Worm (Caenorhabditis elegans) whole organism, dauer: ENCODE results near the gene C08H9.15.
"Not testable (repeated sequence)": the region's sequence is repeated elsewhere in the genome, so short reads cannot be mapped to it uniquely, and the experiment has no call there.

Experiments used
- unc-62 ChIP-seq: sonication (generic microtip); optimal IDR thresholded peaks from 2 replicates; lab custom pipeline; 2017; ENCODE audit warnings: missing biosample characterization, missing genetic modification reagents, missing genetic modification characterization

The C08H9.15 gene

DNA sequence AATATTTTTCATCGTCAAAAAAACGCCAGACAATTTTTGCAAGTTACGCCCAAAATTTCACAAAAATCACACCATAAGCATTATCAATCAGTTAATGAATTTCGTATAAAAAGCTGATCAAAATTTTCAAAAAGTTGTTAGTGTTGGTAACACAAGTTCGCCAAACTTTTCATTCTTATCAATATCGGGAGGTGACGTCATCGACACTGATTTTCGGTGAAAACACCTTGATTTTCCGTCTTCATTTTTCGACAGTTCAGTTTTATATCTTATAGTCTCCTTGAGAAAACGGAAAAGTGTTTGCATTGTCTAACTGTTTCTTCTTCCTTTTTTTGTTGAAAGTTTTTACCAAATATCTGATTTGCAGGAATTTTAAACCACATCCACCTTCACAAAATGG lies at the start of gene C08H9.15:
Gene C08H9.15, plus strand, starts transcription at position 368 of the 400 bp plus-strand sequence.
- TF ChIP-seq unc-62 (GFP tag; lab: Kevin White, UChicago), result no peak

DNA sequence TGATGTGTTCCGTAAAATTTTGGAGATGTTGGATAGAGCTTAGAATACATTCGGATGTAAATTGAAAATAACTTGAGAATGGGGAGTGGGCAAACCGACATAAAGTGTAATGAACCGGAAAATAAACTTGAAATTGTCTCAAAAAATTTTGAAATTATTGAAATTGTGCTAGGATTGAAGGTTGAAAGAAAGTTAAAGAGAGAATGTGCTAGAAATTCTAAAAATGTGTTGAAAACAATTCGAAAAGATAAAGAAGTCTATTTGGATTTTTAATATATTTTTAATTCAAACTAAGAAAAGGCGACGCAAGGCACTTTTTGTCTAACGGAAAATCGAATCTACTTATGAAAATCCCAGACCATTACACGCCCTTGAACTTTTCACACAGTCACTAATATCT lies 47.1 kb upstream of the C08H9.15 start, which contains the start of gene ZK938.3:
Gene ZK938.3, minus strand, starts transcription at position 101 of the 400 bp plus-strand sequence.
- no peak for TF ChIP-seq unc-62 (GFP tag; lab: Kevin White, UChicago)

DNA sequence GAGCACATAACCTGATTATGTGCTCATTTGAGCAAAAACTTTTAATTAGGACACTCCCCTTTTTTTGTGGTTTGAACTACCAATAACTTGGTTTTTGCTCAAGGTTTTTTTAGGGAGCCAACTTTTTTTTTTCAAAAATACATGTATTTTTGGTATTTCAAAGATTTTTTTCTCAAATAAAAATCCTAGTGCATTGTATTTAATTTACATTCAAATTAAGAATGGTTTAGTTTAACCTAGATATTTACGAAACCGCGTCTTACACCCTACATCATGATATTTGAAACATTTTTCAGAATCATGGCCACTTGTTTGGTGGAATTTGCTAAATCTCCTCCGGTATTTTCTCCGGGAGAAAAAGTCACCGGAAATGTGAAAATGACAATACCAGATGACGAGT lies 46.1 kb upstream of the C08H9.15 start, which contains the start of gene arrd-5:
Gene arrd-5, plus strand, starts transcription at position 301 of the 400 bp plus-strand sequence.
- no peak for TF ChIP-seq unc-62 (GFP tag; lab: Kevin White, UChicago)

ce11 chrII:9835958-9836357 lies 45.0 kb upstream of the C08H9.15 start:
- no peak for TF ChIP-seq unc-62 (GFP tag; lab: Kevin White, UChicago)

DNA sequence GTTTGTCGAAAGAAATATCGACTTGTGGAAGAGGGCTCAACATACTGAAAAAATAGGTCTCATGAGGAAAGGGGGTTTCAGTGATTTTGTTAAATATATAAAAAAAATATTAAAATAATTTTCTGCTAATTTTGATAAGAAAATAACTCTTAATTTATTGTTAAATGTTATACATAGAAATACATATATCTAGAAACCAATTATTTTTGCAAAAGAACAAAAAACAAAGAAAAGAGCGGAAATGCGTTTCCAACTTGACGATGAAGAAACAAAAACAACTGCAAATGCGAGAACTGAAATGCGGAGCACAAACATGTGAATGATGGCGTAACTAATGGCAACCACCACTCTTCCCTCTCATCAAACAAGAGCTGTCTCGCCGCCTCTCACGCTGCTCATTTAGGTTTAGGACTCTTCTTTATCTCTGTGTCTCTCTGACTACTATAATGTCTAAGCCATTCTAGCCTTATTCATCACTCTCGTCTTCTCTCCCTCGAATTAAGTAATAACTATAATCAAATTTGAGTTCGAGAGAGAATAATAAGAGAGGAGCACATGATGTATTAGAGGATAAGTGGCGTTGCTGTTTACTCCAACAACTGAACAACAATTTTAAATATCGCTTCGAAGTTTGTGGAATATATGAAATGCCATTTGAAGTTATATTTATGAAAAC lies 42.6 kb upstream of the C08H9.15 start, which contains the start of gene arrd-4:
Gene arrd-4, minus strand, starts transcription at position 51 of the 676 bp plus-strand sequence.
- no peak for TF ChIP-seq unc-62 (GFP tag; lab: Kevin White, UChicago)

DNA sequence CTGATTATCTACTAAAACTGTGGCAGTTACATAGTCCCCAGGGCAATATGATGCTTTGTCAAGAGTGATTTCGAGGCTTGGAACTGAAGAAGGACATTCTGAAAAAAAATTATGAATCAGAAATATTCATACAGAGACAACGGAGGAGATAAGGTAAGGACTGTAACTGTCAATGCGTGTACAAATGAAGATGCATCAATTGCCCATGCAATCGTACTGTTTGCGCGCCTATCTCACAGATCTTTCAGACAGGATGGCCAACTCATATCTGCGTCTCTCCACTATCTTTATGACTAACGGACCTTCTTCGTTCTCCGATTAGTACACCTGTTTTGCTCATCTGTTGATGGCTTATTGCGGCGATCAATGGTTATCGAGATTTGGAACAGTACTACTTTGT lies 40.7 kb upstream of the C08H9.15 start, which contains the start of gene ZK938.11:
Gene ZK938.11, minus strand, starts transcription at position 101 of the 400 bp plus-strand sequence.
- no peak for TF ChIP-seq unc-62 (GFP tag; lab: Kevin White, UChicago)

ce11 chrII:9841985-9842505 lies 38.9 kb upstream of the C08H9.15 start, which contains the start of gene rnh-1.2:
TSS of gene rnh-1.2 (minus strand) at chrII:9842035.
- no peak for TF ChIP-seq unc-62 (GFP tag; lab: Kevin White, UChicago)

- TF ChIP-seq unc-62 (GFP tag; lab: Kevin White, UChicago), result no peak
These were observed 35.8 kb upstream of the C08H9.15 start, which contains the start of gene chil-9 for ce11 chrII:9845239-9845638. TSS of gene chil-9 (minus strand) at chrII:9845339.

DNA sequence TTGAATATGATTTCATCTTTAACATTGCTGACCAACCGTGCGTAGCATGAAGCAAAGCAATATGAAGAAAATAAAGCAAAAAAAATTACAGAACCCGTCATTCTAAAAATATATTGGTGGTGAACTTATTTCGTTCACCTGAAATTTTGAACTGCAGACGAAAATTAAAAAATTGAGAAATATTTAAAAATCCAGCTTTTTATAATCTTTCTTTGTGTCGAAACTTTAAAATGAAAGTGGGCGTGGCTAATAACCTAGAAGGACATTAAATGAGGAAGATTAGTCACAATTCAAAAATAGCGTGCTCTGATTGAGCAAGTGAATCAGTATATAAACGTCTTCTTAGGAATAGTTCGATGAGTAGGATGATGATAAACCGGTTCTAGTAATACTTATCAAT lies 31.5 kb upstream of the C08H9.15 start, which contains the start of gene old-2:
Gene old-2, minus strand, starts transcription at position 101 of the 400 bp plus-strand sequence.
- TF ChIP-seq unc-62 (GFP tag; lab: Kevin White, UChicago), result no peak

ce11 chrII:9850945-9851344 lies 30.0 kb upstream of the C08H9.15 start, which contains the start of gene ZK938.10:
TSS of gene ZK938.10 (minus strand) at chrII:9851045.
- TF ChIP-seq unc-62 (GFP tag; lab: Kevin White, UChicago), result no peak

ce11 chrII:9855620-9856019 lies 25.4 kb upstream of the C08H9.15 start, which contains the start of gene chil-4:
TSS of gene chil-4 (minus strand) at chrII:9855720.
- no peak for TF ChIP-seq unc-62 (GFP tag; lab: Kevin White, UChicago)

ce11 chrII:9857791-9858190 lies 23.2 kb upstream of the C08H9.15 start, which contains the start of gene chil-6:
TSS of gene chil-6 (minus strand) at chrII:9857891.
- no peak for TF ChIP-seq unc-62 (GFP tag; lab: Kevin White, UChicago)

DNA sequence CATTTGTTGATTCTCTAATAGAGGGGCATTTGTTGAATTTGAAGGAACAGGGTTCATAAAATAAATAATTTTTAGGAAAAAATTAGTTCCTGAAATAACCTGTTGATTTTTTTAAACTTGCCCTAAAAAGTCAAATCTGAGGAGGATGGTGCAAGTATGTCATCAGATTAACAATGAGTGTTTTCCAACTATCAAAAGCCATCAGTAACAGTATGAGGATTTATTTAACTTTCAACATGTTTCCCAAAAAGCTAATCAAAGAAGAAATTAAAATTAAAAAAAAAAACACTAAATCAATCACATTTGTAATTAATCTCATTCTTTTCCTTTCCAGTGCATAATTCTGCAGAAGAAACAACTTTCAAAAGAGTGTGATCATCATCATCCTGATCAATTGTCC lies 21.4 kb upstream of the C08H9.15 start, which contains the start of gene chil-5:
Gene chil-5, minus strand, starts transcription at position 101 of the 400 bp plus-strand sequence.
- no peak for TF ChIP-seq unc-62 (GFP tag; lab: Kevin White, UChicago)

DNA sequence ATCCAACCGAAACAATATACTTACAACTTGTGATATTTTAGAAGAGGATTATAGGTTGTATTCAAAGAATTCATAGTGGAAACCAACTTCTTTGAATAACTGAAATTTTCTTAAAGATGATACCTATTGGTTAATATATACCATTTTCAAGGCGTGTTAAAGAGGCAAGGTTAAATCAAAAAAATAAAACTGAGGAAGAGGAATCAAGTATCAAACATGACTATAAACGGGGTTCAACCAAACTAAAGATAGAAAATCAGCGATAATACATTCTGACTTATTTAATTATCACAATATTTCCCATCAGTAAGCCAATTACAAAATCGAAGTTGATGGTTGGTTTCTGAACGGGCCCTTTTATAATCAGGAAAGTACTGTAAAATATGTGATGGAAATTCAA lies 19.6 kb upstream of the C08H9.15 start, which contains the start of gene chil-3:
Gene chil-3, minus strand, starts transcription at position 101 of the 400 bp plus-strand sequence.
- TF ChIP-seq unc-62 (GFP tag; lab: Kevin White, UChicago), result no peak

DNA sequence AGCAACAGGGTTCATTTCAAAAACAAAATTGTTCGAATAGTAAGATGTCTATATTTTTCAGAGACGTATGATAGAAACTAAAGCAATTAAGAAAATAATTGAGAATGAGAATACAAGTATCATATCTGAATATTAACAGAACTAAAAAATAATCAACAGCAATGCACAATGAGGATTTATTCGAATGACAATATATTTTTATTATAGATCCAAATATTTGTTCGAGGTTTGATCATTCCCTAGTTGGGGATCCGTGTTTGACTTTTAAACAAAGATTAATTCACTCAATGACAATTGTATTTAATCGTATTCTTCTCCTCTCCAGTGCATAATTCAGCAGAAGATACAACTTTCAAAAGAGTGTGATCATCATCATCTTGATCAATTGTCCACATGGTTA lies 18.8 kb upstream of the C08H9.15 start, which contains the start of gene C08H9.18:
Gene C08H9.18, minus strand, starts transcription at position 101 of the 400 bp plus-strand sequence.
- TF ChIP-seq unc-62 (GFP tag; lab: Kevin White, UChicago), result no peak

ce11 chrII:9866378-9866777 lies 14.6 kb upstream of the C08H9.15 start, which contains the start of gene chil-1:
TSS of gene chil-1 (minus strand) at chrII:9866478.
- TF ChIP-seq unc-62 (GFP tag; lab: Kevin White, UChicago), result not testable (repeated sequence)
